Worm (Caenorhabditis elegans) whole organism, L4 larva: ENCODE measurements around the gene ZK353.4.
A peak's percentile ranks its signal among the peaks of the same experiment; 100 is the strongest.
"Not testable (repeated sequence)": the region's sequence is repeated elsewhere in the genome, so short reads cannot be mapped to it uniquely, and the experiment has no call there.

ENCODE experiments used
- T20F7.1 ChIP-seq: fragments of 200-800 bp; sonication (Bioruptor generic); optimal IDR thresholded peaks from 2 replicates; lab custom pipeline; 2018; ENCODE audit warnings: mild to moderate bottlenecking, missing genetic modification characterization, missing compliant biosample characterization
- Y48G9A.11 ChIP-seq: fragments of 200-800 bp; sonication (Bioruptor generic); IDR thresholded peaks from 2 replicates; pipeline ENCODE4 v1.3.6; 2022; ENCODE audit warnings: missing genetic modification reagents, missing genetic modification characterization, missing compliant biosample characterization
- arid-1 ChIP-seq: fragments of 200-800 bp; sonication (Bioruptor generic); conservative IDR thresholded peaks from 2 replicates; pipeline ENCODE4 v1.3.6; 2022; ENCODE audit warnings: missing genetic modification reagents, missing genetic modification characterization, missing compliant biosample characterization
- jun-1 ChIP-seq: fragments of 150-350 bp; optimal IDR thresholded peaks from 2 replicates; lab custom pipeline; 2014; ENCODE audit warnings: missing biosample characterization, missing genetic modification reagents, missing genetic modification characterization
- lin-1 ChIP-seq: fragments of 200-800 bp; sonication (Bioruptor generic); IDR thresholded peaks from 2 replicates; pipeline ENCODE4 v1.3.6; 2022; ENCODE audit warnings: missing genetic modification reagents, missing genetic modification characterization, missing compliant biosample characterization
- mdt-29 ChIP-seq: fragments of 200-800 bp; sonication (Bioruptor generic); IDR thresholded peaks from 2 replicates; pipeline ENCODE4 v1.3.6; 2022; ENCODE audit warnings: missing genetic modification reagents, missing genetic modification characterization, missing compliant biosample characterization
- snpc-1.2 ChIP-seq: fragments of 200-800 bp; sonication (Bioruptor generic); IDR thresholded peaks from 2 replicates; pipeline ENCODE4 v1.3.6; 2022; ENCODE audit warnings: missing genetic modification reagents, missing genetic modification characterization, missing compliant biosample characterization

Gene ZK353.4

ce11 chrIII:8344283-8344682 is 45.2 kb downstream of the ZK353.4 start, which contains the start of gene ZC262.7:
ZC262.7 (minus strand) TSS chrIII:8344336.
- TF ChIP-seq Y48G9A.11 (peak; percentile 37; the same call in 1 of the 2 replicates), snpc-1.2 (GFP tag; lab: Robert Waterston, UW) (peak; percentile 17; the same call in 1 of the 2 replicates), lin-1 (peak; percentile 62; the same call in 1 of the 2 replicates), arid-1 (GFP tag; lab: Robert Waterston, UW) (peak; percentile 44; the same call in 1 of the 2 replicates), mdt-29 (peak; percentile 72)

DNA sequence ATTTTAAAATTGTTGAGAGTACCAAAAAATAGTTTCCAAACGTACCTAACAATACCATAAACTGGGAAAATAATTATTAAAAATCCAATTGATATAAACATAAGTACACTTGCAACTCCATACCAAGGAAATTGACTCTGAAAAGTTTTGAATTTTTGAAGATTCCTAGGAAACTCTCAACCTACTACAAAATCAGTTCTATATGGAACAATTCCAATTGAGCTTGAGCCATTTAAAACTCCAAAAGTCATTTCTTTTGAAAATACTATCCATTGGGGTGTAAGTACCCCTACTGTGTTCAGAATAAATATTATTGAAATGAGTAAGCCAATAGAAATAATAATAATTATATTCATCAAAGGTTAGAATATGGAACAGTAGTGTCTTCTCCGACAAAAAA is 50.1 kb downstream of the ZK353.4 start, which contains the start of gene clc-28:
clc-28 (minus strand) TSS at position 101 of the 400 bp plus-strand sequence.
- TF ChIP-seq jun-1 (tag; lab: Kevin White, UChicago); mdt-29; T20F7.1 (GFP tag; lab: Kevin White, UChicago): not testable (repeated sequence)
